Fruit fly (Drosophila melanogaster) whole organism, adult: ENCODE data around the gene CHKov2.
A peak's percentile ranks its signal among the peaks of the same experiment; 100 is the strongest.

Experiments used
- CG11617 ChIP-seq: fragments of 200-800 bp; sonication (Bioruptor generic); optimal IDR thresholded peaks from 2 replicates; lab custom pipeline; 2017; ENCODE audit warnings: mild to moderate bottlenecking, missing biosample characterization, missing genetic modification reagents, missing genetic modification characterization
- CG12768 ChIP-seq: fragments of 200-800 bp; sonication (Bioruptor generic); optimal IDR thresholded peaks from 2 replicates; lab custom pipeline; 2017; ENCODE audit warnings: missing biosample characterization, missing genetic modification characterization, mild to moderate bottlenecking, moderate library complexity, missing genetic modification reagents
- CG14711 ChIP-seq: fragments of 200-800 bp; sonication (Bioruptor generic); optimal IDR thresholded peaks from 2 replicates; lab custom pipeline; 2018; ENCODE audit warnings: missing biosample characterization, mild to moderate bottlenecking, missing genetic modification characterization, moderate library complexity
- CG1620 ChIP-seq: fragments of 200-800 bp; sonication (Bioruptor generic); optimal IDR thresholded peaks from 2 replicates; lab custom pipeline; 2016; ENCODE audit warnings: missing biosample characterization, missing genetic modification characterization
- CG33017 ChIP-seq: fragments of 200-800 bp; sonication (Bioruptor generic); optimal IDR thresholded peaks from 2 replicates; lab custom pipeline; 2018; ENCODE audit warnings: missing biosample characterization, mild to moderate bottlenecking, missing genetic modification characterization, moderate library complexity
- CG5204 ChIP-seq: fragments of 200-800 bp; sonication (Bioruptor generic); optimal IDR thresholded peaks from 2 replicates; lab custom pipeline; 2016; ENCODE audit warnings: missing biosample characterization, missing genetic modification characterization
- CG7045 ChIP-seq: fragments of 200-800 bp; sonication (Bioruptor generic); optimal IDR thresholded peaks from 2 replicates; lab custom pipeline; 2017; ENCODE audit warnings: missing biosample characterization, mild to moderate bottlenecking, missing genetic modification characterization
- CG7101 ChIP-seq: fragments of 200-800 bp; sonication (Bioruptor generic); optimal IDR thresholded peaks from 2 replicates; lab custom pipeline; 2018; ENCODE audit warnings: missing biosample characterization, mild to moderate bottlenecking, missing genetic modification characterization, moderate library complexity
- Clk ChIP-seq: fragments of 200-800 bp; sonication (Bioruptor generic); optimal IDR thresholded peaks from 2 replicates; lab custom pipeline; 2017; ENCODE audit warnings: missing biosample characterization, missing genetic modification characterization
- Crg-1 ChIP-seq: fragments of 200-800 bp; sonication (Bioruptor generic); optimal IDR thresholded peaks from 2 replicates; lab custom pipeline; 2016; ENCODE audit warnings: missing biosample characterization, missing genetic modification characterization
- Hr96 ChIP-seq: fragments of 200-800 bp; sonication (Bioruptor generic); optimal IDR thresholded peaks from 2 replicates; lab custom pipeline; 2016; ENCODE audit warnings: missing biosample characterization, missing genetic modification characterization
- Mnt ChIP-seq: fragments of 200-800 bp; sonication (Bioruptor generic); optimal IDR thresholded peaks from 2 replicates; lab custom pipeline; 2016; ENCODE audit warnings: missing biosample characterization, mild to moderate bottlenecking, missing genetic modification characterization
- bab1 ChIP-seq: fragments of 200-800 bp; sonication (Bioruptor generic); optimal IDR thresholded peaks from 3 replicates; lab custom pipeline; 2019; ENCODE audit warnings: missing biosample characterization, mild to moderate bottlenecking, missing genetic modification characterization, moderate library complexity
- cic ChIP-seq: fragments of 200-800 bp; sonication (Bioruptor generic); optimal IDR thresholded peaks from 2 replicates; lab custom pipeline; 2017; ENCODE audit warnings: missing biosample characterization, mild to moderate bottlenecking, missing genetic modification characterization, moderate library complexity
- cnc ChIP-seq, 2 experiments: fragments of >200 bp; optimal IDR thresholded peaks; 2 replicates each; lab custom pipeline; 2017
- kay ChIP-seq: fragments of 200-800 bp; sonication (Bioruptor generic); peaks from one replicate; lab custom pipeline; 2016; ENCODE audit warnings: missing biosample characterization, missing genetic modification characterization, borderline replicate concordance
- ovo ChIP-seq: fragments of 200-800 bp; sonication (Bioruptor generic); optimal IDR thresholded peaks from 2 replicates; lab custom pipeline; 2016; ENCODE audit warnings: missing biosample characterization, missing genetic modification characterization
- pad ChIP-seq: fragments of 200-800 bp; sonication (Bioruptor generic); optimal IDR thresholded peaks from 3 replicates; lab custom pipeline; 2017; ENCODE audit warnings: missing biosample characterization, missing genetic modification characterization, mild to moderate bottlenecking, moderate library complexity, missing genetic modification reagents
- tj ChIP-seq: fragments of 200-800 bp; sonication (Bioruptor generic); optimal IDR thresholded peaks from 3 replicates; lab custom pipeline; 2017; ENCODE audit warnings: missing biosample characterization, mild to moderate bottlenecking, missing genetic modification characterization, moderate library complexity
- toe ChIP-seq: fragments of 200-800 bp; sonication (Bioruptor generic); optimal IDR thresholded peaks from 2 replicates; lab custom pipeline; 2016; ENCODE audit warnings: missing biosample characterization, missing genetic modification characterization

CHKov2 gene

dm6 chr3R:25287128-25287527, 43.9 kb downstream of the CHKov2 start, which contains the start of gene CG13658:
CG13658 (plus strand) TSS chr3R:25287474.
- no peak for TF ChIP-seq Hr96 (GFP tag; lab: Kevin White, UChicago)
- peak; percentile 59 for TF ChIP-seq cic
- peak; percentile 13 for TF ChIP-seq CG12768
- TF ChIP-seq cnc (optimal IDR thresholded peaks at IDR 0.05; lab: Kevin White, UChicago): peak in 1 of 2 experiments; percentile 81
- no peak for TF ChIP-seq pad (GFP tag; lab: Kevin White, UChicago)
- TF ChIP-seq CG7045 (GFP tag; lab: Kevin White, UChicago): no peak
- TF ChIP-seq Mnt (GFP tag; lab: Kevin White, UChicago): no peak
- no peak for TF ChIP-seq CG11617
- TF ChIP-seq CG5204 (GFP tag; lab: Kevin White, UChicago): no peak
- no peak for TF ChIP-seq Crg-1 (GFP tag; lab: Kevin White, UChicago)
- TF ChIP-seq CG1620 (GFP tag; lab: Kevin White, UChicago): no peak
- TF ChIP-seq CG33017: no peak
- TF ChIP-seq toe (GFP tag; lab: Kevin White, UChicago): no peak
- no peak for TF ChIP-seq ovo (GFP tag; lab: Kevin White, UChicago)
- no peak for TF ChIP-seq CG14711
- TF ChIP-seq kay (GFP tag; lab: Kevin White, UChicago): peak; percentile 90
- TF ChIP-seq Clk (GFP tag; lab: Kevin White, UChicago): no peak
- TF ChIP-seq CG7101 (tag; lab: Kevin White, UChicago): no peak
- peak; percentile 14 for TF ChIP-seq bab1 (GFP tag; lab: Kevin White, UChicago)
- TF ChIP-seq tj: no peak

dm6 chr3R:25285173-25285572, 45.8 kb downstream of the CHKov2 start, which contains the start of gene CG31104:
CG31104 (plus strand) TSS chr3R:25285473.
- TF ChIP-seq toe (GFP tag; lab: Kevin White, UChicago) (no peak), kay (GFP tag; lab: Kevin White, UChicago) (peak; percentile 87), cnc (optimal IDR thresholded peaks at IDR 0.05; lab: Kevin White, UChicago) (no peak), CG12768 (no peak), CG33017 (no peak)

- no peak for TF ChIP-seq pad (GFP tag; lab: Kevin White, UChicago)
- TF ChIP-seq cnc (optimal IDR thresholded peaks at IDR 0.05; lab: Kevin White, UChicago): no peak
- TF ChIP-seq toe (GFP tag; lab: Kevin White, UChicago): no peak
- peak; percentile 14 for TF ChIP-seq CG7101 (tag; lab: Kevin White, UChicago)
- TF ChIP-seq cic: peak; percentile 65
- TF ChIP-seq CG12768: peak; percentile 3
- TF ChIP-seq CG5204 (GFP tag; lab: Kevin White, UChicago): no peak
- no peak for TF ChIP-seq Mnt (GFP tag; lab: Kevin White, UChicago)
- TF ChIP-seq CG14711: peak; percentile 33
- no peak for TF ChIP-seq CG1620 (GFP tag; lab: Kevin White, UChicago)
- TF ChIP-seq CG7045 (GFP tag; lab: Kevin White, UChicago): no peak
These were observed 47.8 kb downstream of the CHKov2 start, which contains the start of gene CG31300 for dm6 chr3R:25283209-25283670. CG31300 (plus strand) TSS chr3R:25283620.

- TF ChIP-seq CG14711 (peak; percentile 64), Clk (GFP tag; lab: Kevin White, UChicago) (peak; percentile 72), CG12768 (peak; percentile 89), toe (GFP tag; lab: Kevin White, UChicago) (no peak), CG1620 (GFP tag; lab: Kevin White, UChicago) (no peak), ovo (GFP tag; lab: Kevin White, UChicago) (peak; percentile 30), pad (GFP tag; lab: Kevin White, UChicago) (peak; percentile 68), bab1 (GFP tag; lab: Kevin White, UChicago) (no peak), CG5204 (GFP tag; lab: Kevin White, UChicago) (peak; percentile 28), Mnt (GFP tag; lab: Kevin White, UChicago) (peak; percentile 67), Crg-1 (GFP tag; lab: Kevin White, UChicago) (peak; percentile 20), Hr96 (GFP tag; lab: Kevin White, UChicago) (no peak), CG7101 (tag; lab: Kevin White, UChicago) (peak; percentile 87), kay (GFP tag; lab: Kevin White, UChicago) (peak; percentile 93), cic (peak; percentile 93), tj (peak; percentile 39), CG11617 (peak; percentile 82), cnc (optimal IDR thresholded peaks at IDR 0.05; lab: Kevin White, UChicago) (no peak), CG7045 (GFP tag; lab: Kevin White, UChicago) (peak; percentile 93), CG33017 (peak; percentile 89)
These were observed 49.8 kb downstream of the CHKov2 start, which contains the start of gene CG11892 for dm6 chr3R:25281165-25281564. CG11892 (plus strand) TSS chr3R:25281548.

- peak; percentile 57 for TF ChIP-seq CG7101 (tag; lab: Kevin White, UChicago)
- TF ChIP-seq tj: no peak
- no peak for TF ChIP-seq cnc (optimal IDR thresholded peaks at IDR 0.05; lab: Kevin White, UChicago)
- no peak for TF ChIP-seq pad (GFP tag; lab: Kevin White, UChicago)
- peak; percentile 90 for TF ChIP-seq kay (GFP tag; lab: Kevin White, UChicago)
- TF ChIP-seq CG12768: peak; percentile 53
- TF ChIP-seq ovo (GFP tag; lab: Kevin White, UChicago): peak; percentile 23
- no peak for TF ChIP-seq toe (GFP tag; lab: Kevin White, UChicago)
- no peak for TF ChIP-seq bab1 (GFP tag; lab: Kevin White, UChicago)
- no peak for TF ChIP-seq CG1620 (GFP tag; lab: Kevin White, UChicago)
- TF ChIP-seq Mnt (GFP tag; lab: Kevin White, UChicago): peak; percentile 33
- TF ChIP-seq CG7045 (GFP tag; lab: Kevin White, UChicago): peak; percentile 50
- no peak for TF ChIP-seq CG11617
- TF ChIP-seq Crg-1 (GFP tag; lab: Kevin White, UChicago): no peak
- TF ChIP-seq Hr96 (GFP tag; lab: Kevin White, UChicago): no peak
- no peak for TF ChIP-seq CG5204 (GFP tag; lab: Kevin White, UChicago)
- TF ChIP-seq Clk (GFP tag; lab: Kevin White, UChicago): no peak
- TF ChIP-seq CG14711: no peak
- peak; percentile 65 for TF ChIP-seq cic
- TF ChIP-seq CG33017: peak; percentile 45
These were observed 51.1 kb downstream of the CHKov2 start, which contains the start of gene CG10514 for dm6 chr3R:25279796-25280350. CG10514 (minus strand) TSS chr3R:25279846.
